Fruit fly (Drosophila melanogaster) Kc167 (cell line): ENCODE measurements around the gene CG16719.

Experiments
- Myc ChIP-seq: fragments of >200 bp; optimal IDR thresholded peaks from 2 replicates; lab custom pipeline; 2017; ENCODE audit warnings: missing external identifiers
- h ChIP-seq: fragments of >200 bp; optimal IDR thresholded peaks from 3 replicates; lab custom pipeline; 2018; ENCODE audit warnings: missing external identifiers
- insv ChIP-seq: fragments of >200 bp; optimal IDR thresholded peaks from 3 replicates; lab custom pipeline; 2018; ENCODE audit warnings: missing external identifiers
- ttk ChIP-seq: sonication (Bioruptor generic); optimal IDR thresholded peaks from 2 replicates; lab custom pipeline; 2017; ENCODE audit warnings: missing external identifiers

- TF ChIP-seq Myc (lab: Kevin White, UChicago), result no peak
- no peak for TF ChIP-seq h (lab: Kevin White, UChicago)
- no peak for TF ChIP-seq insv (lab: Kevin White, UChicago)
- no peak for TF ChIP-seq ttk (lab: Kevin White, UChicago)
These were observed 9.9 kb downstream of the CG16719 start for dm6 chr3L:9694867-9695236.
